Worm (Caenorhabditis elegans) whole organism, L4/young adult: ENCODE measurements around the gene rabs-5.

ENCODE experiments used
- W03F9.2 ChIP-seq: fragments of 150-350 bp; optimal IDR thresholded peaks from 2 replicates; lab custom pipeline; 2014; ENCODE audit warnings: missing biosample characterization, missing genetic modification characterization
- dao-5 ChIP-seq: sonication (generic microtip); optimal IDR thresholded peaks from 2 replicates; lab custom pipeline; 2016; ENCODE audit warnings: missing genotype, missing genetic modification characterization, moderate library complexity, missing compliant biosample characterization
- him-1 ChIP-seq: sonication (generic microtip); optimal IDR thresholded peaks from 2 replicates; lab custom pipeline; 2016; ENCODE audit warnings: missing genotype, missing genetic modification reagents, missing genetic modification characterization, missing compliant biosample characterization

DNA sequence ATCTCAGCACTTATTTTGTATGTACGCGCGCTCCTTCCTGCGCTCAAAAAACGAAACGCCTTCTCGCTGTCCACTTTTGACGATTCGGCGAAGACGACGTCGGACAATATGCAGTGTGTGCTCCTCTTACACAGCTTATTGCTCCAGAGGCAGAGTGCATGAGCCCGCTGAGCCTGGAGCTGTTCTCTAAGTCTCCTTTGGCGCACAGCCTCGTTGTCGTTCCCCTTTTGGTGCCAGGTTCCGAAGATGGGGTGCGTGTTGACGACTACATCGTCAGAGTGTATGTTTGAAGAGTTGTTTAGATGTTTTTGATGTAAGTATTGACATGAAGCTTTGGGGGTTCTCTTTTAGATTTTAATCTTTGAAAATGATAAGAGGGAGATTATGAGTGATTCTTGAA is 37.1 kb downstream of the rabs-5 start:
- TF ChIP-seq W03F9.2: no peak
- no peak for TF ChIP-seq him-1 (tag; lab: Kevin White, UChicago)
- TF ChIP-seq dao-5 (tag; lab: Kevin White, UChicago): no peak
